Worm (Caenorhabditis elegans) whole organism, mixed stage, embryonic: ENCODE results near the gene F26G1.2.

Source experiments
- elt-3 ChIP-seq: fragments of 150-350 bp; optimal IDR thresholded peaks from 2 replicates; lab custom pipeline; 2014; ENCODE audit warnings: missing biosample characterization, missing genetic modification characterization
- mab-5 ChIP-seq: fragments of 150-350 bp; optimal IDR thresholded peaks from 2 replicates; lab custom pipeline; 2014; ENCODE audit warnings: missing biosample characterization, missing genetic modification characterization
- nhr-76 ChIP-seq: sonication (generic microtip); optimal IDR thresholded peaks from 2 replicates; lab custom pipeline; 2017; ENCODE audit warnings: missing biosample characterization, missing genetic modification characterization
- pha-4 ChIP-seq: fragments of 150-350 bp; optimal IDR thresholded peaks from 2 replicates; lab custom pipeline; 2018; ENCODE audit warnings: missing biosample characterization, missing genetic modification reagents, missing genetic modification characterization

DNA sequence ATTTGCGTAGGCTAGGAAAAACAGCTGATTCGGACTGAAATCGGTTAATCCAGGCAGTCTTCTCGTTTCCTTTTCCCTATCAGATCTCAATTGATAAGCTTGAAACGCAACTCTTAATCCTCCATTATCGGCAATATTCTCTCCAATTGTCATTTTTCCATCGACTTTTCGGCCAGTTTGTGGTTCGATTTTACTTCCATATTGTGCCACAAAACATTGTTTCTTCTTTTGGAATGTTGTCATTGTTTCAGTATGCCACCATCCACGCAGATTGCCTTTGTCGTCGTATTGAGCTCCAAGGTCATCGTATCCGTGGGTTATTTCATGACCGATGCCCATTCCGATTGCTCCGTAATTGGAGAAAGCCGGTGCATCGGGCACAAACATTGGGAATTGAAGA is 12.9 kb downstream of the F26G1.2 start:
- TF ChIP-seq nhr-76, result no peak
- TF ChIP-seq mab-5 (tag; lab: Kevin White, UChicago), result no peak
- no peak for TF ChIP-seq pha-4 (tag; lab: Kevin White, UChicago)
- no peak for TF ChIP-seq elt-3 (tag; lab: Kevin White, UChicago)
